Fruit fly (Drosophila melanogaster) whole organism, embryonic: ENCODE measurements around the gene CG13949.

Experiments
- Abd-B ChIP-seq: fragments of 200-800 bp; sonication (Bioruptor generic); optimal IDR thresholded peaks from 2 replicates; lab custom pipeline; 2018; ENCODE audit warnings: missing biosample characterization, mild to moderate bottlenecking, missing genetic modification characterization, moderate library complexity
- C15 ChIP-seq: fragments of 200-800 bp; sonication (Bioruptor generic); IDR thresholded peaks from 3 replicates; pipeline ENCODE4 v1.3.6; 2022; ENCODE audit warnings: missing biosample characterization, missing genetic modification characterization
- CG11695 ChIP-seq: fragments of 200-800 bp; sonication (Bioruptor generic); IDR thresholded peaks from 3 replicates; pipeline ENCODE4 v1.3.6; 2022; ENCODE audit warnings: missing biosample characterization, missing genetic modification characterization
- CG12071 ChIP-seq: fragments of 200-800 bp; sonication (Bioruptor generic); optimal IDR thresholded peaks from 3 replicates; lab custom pipeline; 2018; ENCODE audit warnings: missing biosample characterization, mild to moderate bottlenecking, missing genetic modification characterization
- CG12391 ChIP-seq: fragments of 200-800 bp; sonication (Bioruptor generic); optimal IDR thresholded peaks from 3 replicates; lab custom pipeline; 2018; ENCODE audit warnings: missing biosample characterization, mild to moderate bottlenecking, missing genetic modification characterization, moderate library complexity
- CG13123 ChIP-seq: fragments of 200-800 bp; sonication (Bioruptor generic); optimal IDR thresholded peaks from 2 replicates; lab custom pipeline; 2016; ENCODE audit warnings: missing biosample characterization, missing genetic modification characterization
- CG15011 ChIP-seq: fragments of 200-800 bp; sonication (Bioruptor generic); optimal IDR thresholded peaks from 3 replicates; lab custom pipeline; 2018; ENCODE audit warnings: missing biosample characterization, mild to moderate bottlenecking, missing genetic modification characterization
- CG17385 ChIP-seq: fragments of 200-800 bp; sonication (Bioruptor generic); optimal IDR thresholded peaks from 3 replicates; lab custom pipeline; 2018; ENCODE audit warnings: missing biosample characterization, mild to moderate bottlenecking, missing genetic modification characterization
- CG17612 ChIP-seq: fragments of 200-800 bp; sonication (Bioruptor generic); IDR thresholded peaks from 2 replicates; pipeline ENCODE4 v1.3.6; 2022; ENCODE audit warnings: missing biosample characterization, missing genetic modification characterization
- CG1832 ChIP-seq: fragments of 200-800 bp; sonication (Bioruptor generic); optimal IDR thresholded peaks from 2 replicates; lab custom pipeline; 2017; ENCODE audit warnings: missing biosample characterization, mild to moderate bottlenecking, missing genetic modification characterization, inconsistent platforms
- CG2116 ChIP-seq: fragments of 200-800 bp; sonication (Bioruptor generic); optimal IDR thresholded peaks from 3 replicates; lab custom pipeline; 2018; ENCODE audit warnings: missing biosample characterization, mild to moderate bottlenecking, missing genetic modification characterization
- CG3163 ChIP-seq: fragments of 200-800 bp; sonication (Bioruptor generic); optimal IDR thresholded peaks from 3 replicates; lab custom pipeline; 2016; ENCODE audit warnings: missing biosample characterization, missing genetic modification characterization
- CG3847 ChIP-seq: fragments of 200-800 bp; sonication (Bioruptor generic); IDR thresholded peaks from 2 replicates; pipeline ENCODE4 v1.3.6; 2022; ENCODE audit warnings: missing biosample characterization, missing genetic modification characterization
- CG4617 ChIP-seq: fragments of 200-800 bp; sonication (Bioruptor generic); optimal IDR thresholded peaks from 3 replicates; lab custom pipeline; 2016; ENCODE audit warnings: missing biosample characterization, missing genetic modification characterization, borderline replicate concordance
- CG4707 ChIP-seq: fragments of 200-800 bp; sonication (Bioruptor generic); optimal IDR thresholded peaks from 2 replicates; lab custom pipeline; 2018; ENCODE audit warnings: missing biosample characterization, mild to moderate bottlenecking, missing genetic modification characterization, moderate library complexity
- CG6254 ChIP-seq: fragments of 200-800 bp; sonication (Bioruptor generic); optimal IDR thresholded peaks from 3 replicates; lab custom pipeline; 2017; ENCODE audit warnings: mild to moderate bottlenecking, missing biosample characterization, missing genetic modification reagents, missing genetic modification characterization
- CG6683 ChIP-seq: fragments of 200-800 bp; sonication (Bioruptor generic); optimal IDR thresholded peaks from 2 replicates; lab custom pipeline; 2017; ENCODE audit warnings: missing biosample characterization, mild to moderate bottlenecking, missing genetic modification characterization, missing genetic modification reagents
- CG8924 ChIP-seq: fragments of 200-800 bp; optimal IDR thresholded peaks from 3 replicates; lab custom pipeline; 2019; ENCODE audit warnings: missing biosample characterization, mild to moderate bottlenecking, missing genetic modification characterization, moderate library complexity
- CoRest ChIP-seq: fragments of 200-800 bp; sonication (Bioruptor generic); optimal IDR thresholded peaks from 3 replicates; lab custom pipeline; 2018; ENCODE audit warnings: missing biosample characterization, mild to moderate bottlenecking, missing genetic modification characterization, moderate library complexity
- D19A ChIP-seq: fragments of 200-800 bp; optimal IDR thresholded peaks from 3 replicates; lab custom pipeline; 2019; ENCODE audit warnings: missing biosample characterization, mild to moderate bottlenecking, missing genetic modification characterization, moderate library complexity
- D19B ChIP-seq: fragments of 200-800 bp; sonication (Bioruptor generic); optimal IDR thresholded peaks from 2 replicates; lab custom pipeline; 2017; ENCODE audit warnings: missing biosample characterization, mild to moderate bottlenecking, missing genetic modification characterization
- Dp ChIP-seq: fragments of 200-800 bp; sonication (Bioruptor generic); optimal IDR thresholded peaks from 2 replicates; lab custom pipeline; 2018; ENCODE audit warnings: missing biosample characterization, mild to moderate bottlenecking, missing genetic modification characterization, moderate library complexity
- GATAe ChIP-seq: fragments of 200-800 bp; sonication (Bioruptor generic); conservative IDR thresholded peaks from 2 replicates; pipeline ENCODE4 v1.3.6; 2022; ENCODE audit warnings: missing biosample characterization, missing genetic modification characterization
- H15 ChIP-seq: fragments of 200-800 bp; sonication (Bioruptor generic); IDR thresholded peaks from 3 replicates; pipeline ENCODE4 v1.3.6; 2022; ENCODE audit warnings: missing biosample characterization, missing genetic modification characterization
- HmgZ ChIP-seq: fragments of 200-800 bp; sonication (Bioruptor generic); optimal IDR thresholded peaks from 2 replicates; lab custom pipeline; 2018; ENCODE audit warnings: missing biosample characterization, mild to moderate bottlenecking, missing genetic modification characterization
- Hr78 ChIP-seq, 2 experiments: fragments of 200-800 bp in 1 of 2; fragments of >200 bp in 1 of 2; sonication (Bioruptor generic) in 1 of 2; optimal IDR thresholded peaks; 2 replicates each; lab custom pipeline; 2017 to 2019; ENCODE audit warnings: missing biosample characterization in 2 of 2, missing genetic modification characterization in 2 of 2, mild to moderate bottlenecking in 1 of 2, moderate library complexity in 1 of 2
- Mad ChIP-seq: fragments of 200-800 bp; sonication (Bioruptor generic); optimal IDR thresholded peaks from 2 replicates; lab custom pipeline; 2016; ENCODE audit warnings: missing biosample characterization, missing genetic modification characterization
- Med ChIP-seq: fragments of 200-800 bp; sonication (Bioruptor generic); peaks from one replicate; lab custom pipeline; 2016; ENCODE audit warnings: missing biosample characterization, missing genetic modification characterization, mild to moderate bottlenecking, inconsistent platforms, moderate library complexity
- NFAT ChIP-seq: fragments of 200-800 bp; sonication (Bioruptor generic); IDR thresholded peaks from 2 replicates; pipeline ENCODE4 v1.3.6; 2022; ENCODE audit warnings: missing biosample characterization, missing genetic modification characterization
- Rfx ChIP-seq: fragments of 200-800 bp; sonication (Bioruptor generic); IDR thresholded peaks from 2 replicates; pipeline ENCODE4 v1.3.6; 2022; ENCODE audit warnings: missing biosample characterization, missing genetic modification characterization
- bowl ChIP-seq: fragments of 200-800 bp; sonication (Bioruptor generic); IDR thresholded peaks from 2 replicates; pipeline ENCODE4 v1.3.6; 2022; ENCODE audit warnings: missing biosample characterization, missing genetic modification characterization
- bsh ChIP-seq, 2 experiments: fragments of 200-800 bp; sonication (Bioruptor generic); optimal IDR thresholded peaks; 2 replicates each; lab custom pipeline; 2017 to 2018; ENCODE audit warnings: mild to moderate bottlenecking in 2 of 2, missing biosample characterization in 2 of 2, missing genetic modification characterization in 2 of 2, moderate library complexity in 1 of 2
- cg ChIP-seq: fragments of 200-800 bp; sonication (Bioruptor generic); optimal IDR thresholded peaks from 3 replicates; lab custom pipeline; 2019; ENCODE audit warnings: missing biosample characterization, mild to moderate bottlenecking, missing genetic modification characterization, moderate library complexity
- ci ChIP-seq: fragments of 200-800 bp; sonication (Bioruptor generic); IDR thresholded peaks from 3 replicates; pipeline ENCODE4 v1.3.6; 2022; ENCODE audit warnings: missing biosample characterization, missing genetic modification characterization
- corto ChIP-seq: fragments of 200-800 bp; sonication (Bioruptor generic); optimal IDR thresholded peaks from 2 replicates; lab custom pipeline; 2016; ENCODE audit warnings: missing biosample characterization, mild to moderate bottlenecking, missing genetic modification characterization, moderate library complexity
- dpn ChIP-seq, 2 experiments: fragments of 200-800 bp; sonication (Bioruptor generic); optimal IDR thresholded peaks; 3 replicates each; lab custom pipeline; 2016; ENCODE audit warnings: missing biosample characterization in 2 of 2, missing genetic modification characterization in 2 of 2
- gro ChIP-seq: fragments of 200-800 bp; sonication (Bioruptor generic); optimal IDR thresholded peaks from 2 replicates; lab custom pipeline; 2016; ENCODE audit warnings: missing biosample characterization, missing genetic modification characterization
- her ChIP-seq: fragments of 200-800 bp; sonication (Bioruptor generic); optimal IDR thresholded peaks from 2 replicates; lab custom pipeline; 2016; ENCODE audit warnings: missing biosample characterization, missing genetic modification characterization
- lilli ChIP-seq: fragments of 200-800 bp; sonication (Bioruptor generic); optimal IDR thresholded peaks from 3 replicates; lab custom pipeline; 2016; ENCODE audit warnings: missing biosample characterization, missing genetic modification characterization
- nmo ChIP-seq: fragments of 200-800 bp; sonication (Bioruptor generic); optimal IDR thresholded peaks from 2 replicates; lab custom pipeline; 2018; ENCODE audit warnings: missing biosample characterization, mild to moderate bottlenecking, missing genetic modification characterization, moderate library complexity
- org-1 ChIP-seq: fragments of 200-800 bp; sonication (Bioruptor generic); optimal IDR thresholded peaks from 2 replicates; lab custom pipeline; 2017; ENCODE audit warnings: missing biosample characterization, missing genetic modification characterization
- prd ChIP-seq, 3 experiments: fragments of >200 bp in 2 of 3; fragments of 200-800 bp in 1 of 3; sonication (Bioruptor generic) in 1 of 3; optimal IDR thresholded peaks in 2 of 3; IDR thresholded peaks in 1 of 3; 2 replicates in 2 of 3; 3 replicates in 1 of 3; pipeline versions ENCODE4 v1.3.6 to Lab custom; 2017 to 2022; ENCODE audit warnings: missing biosample characterization in 1 of 3, missing genetic modification characterization in 1 of 3
- pzg ChIP-seq: fragments of 200-800 bp; sonication (Bioruptor generic); optimal IDR thresholded peaks from 3 replicates; lab custom pipeline; 2018; ENCODE audit warnings: missing biosample characterization, mild to moderate bottlenecking, missing genetic modification characterization, moderate library complexity
- schlank ChIP-seq: fragments of 200-800 bp; sonication (Bioruptor generic); optimal IDR thresholded peaks from 2 replicates; lab custom pipeline; 2018; ENCODE audit warnings: missing biosample characterization, mild to moderate bottlenecking, missing genetic modification characterization
- sisA ChIP-seq: fragments of 200-800 bp; sonication (Bioruptor generic); IDR thresholded peaks from 2 replicates; pipeline ENCODE4 v1.3.6; 2022; ENCODE audit warnings: missing biosample characterization, missing genetic modification characterization
- slbo ChIP-seq: fragments of 200-800 bp; sonication (Bioruptor generic); IDR thresholded peaks from 2 replicates; pipeline ENCODE4 v1.3.6; 2022; ENCODE audit warnings: missing biosample characterization, missing genetic modification characterization
- vnd ChIP-seq: fragments of 200-800 bp; sonication (Bioruptor generic); IDR thresholded peaks from 3 replicates; pipeline ENCODE4 v1.3.6; 2022; ENCODE audit warnings: missing biosample characterization, missing genetic modification characterization; ENCODE audit not compliant: partially characterized antibody
- zfh1 ChIP-seq: fragments of 200-800 bp; sonication (Bioruptor generic); IDR thresholded peaks from 3 replicates; pipeline ENCODE4 v1.3.6; 2022; ENCODE audit warnings: missing biosample characterization, missing genetic modification characterization

CG13949 gene

DNA sequence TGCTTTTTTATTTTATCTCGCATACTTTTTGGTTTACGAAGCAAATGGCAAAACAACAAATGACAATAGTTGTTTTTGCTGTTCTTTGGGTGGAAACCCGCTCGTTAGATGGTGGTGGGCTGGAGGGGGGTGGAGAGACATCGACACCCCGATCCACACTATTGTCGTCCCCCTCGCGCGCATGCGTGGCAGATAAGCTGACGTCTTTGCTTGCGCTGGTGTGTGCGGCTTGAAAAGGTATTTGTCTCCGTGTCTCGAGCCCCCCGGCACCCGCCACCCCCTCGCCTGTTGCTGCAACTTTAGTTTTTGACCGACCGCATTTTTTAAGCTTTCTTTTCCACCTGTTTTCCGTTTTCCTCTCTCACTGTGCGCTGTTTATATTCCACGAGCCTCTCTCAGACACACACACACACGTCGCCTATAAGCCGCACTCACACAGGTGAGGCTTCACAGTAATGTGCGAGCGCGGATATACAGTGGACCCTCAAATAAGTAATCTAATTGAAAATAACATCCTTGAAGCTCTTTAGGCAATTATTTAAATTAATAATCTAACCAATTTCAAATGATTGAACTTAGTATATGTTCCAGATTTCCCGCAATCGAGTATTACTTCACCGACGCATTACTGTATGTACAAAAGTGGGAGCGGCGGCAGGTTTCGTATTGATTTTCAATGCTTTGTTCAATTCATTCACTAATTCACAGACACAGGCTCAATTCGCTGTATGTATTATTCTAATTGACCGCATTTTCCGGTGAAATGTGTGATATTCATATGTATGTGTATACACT lies 12.0 kb downstream of the CG13949 start (continued):
- TF ChIP-seq ci (GFP tag; lab: Robert Waterston, UW) (peak; percentile 97), CG17385 (GFP tag; lab: Kevin White, UChicago) (peak; percentile 85), CG6254 (GFP tag; lab: Kevin White, UChicago) (peak; percentile 37), prd (optimal IDR thresholded peaks at IDR 0.05; lab: Kevin White, UChicago) (no peak), prd (GFP tag; IDR thresholded peaks at IDR 0.05; lab: Robert Waterston, UW) (peak; percentile 97), sisA (peak; percentile 95), CG12071 (peak; percentile 89), Rfx (GFP tag; lab: Robert Waterston, UW) (peak; percentile 98), corto (GFP tag; lab: Kevin White, UChicago) (peak; percentile 89), her (peak; percentile 82), cg (peak; percentile 90), Abd-B (GFP tag; lab: Kevin White, UChicago) (peak; percentile 91), CG4617 (GFP tag; lab: Kevin White, UChicago) (peak; percentile 50), NFAT (GFP tag; lab: Robert Waterston, UW) (peak; percentile 97), Med (GFP tag; lab: Kevin White, UChicago) (peak; percentile 99), HmgZ (tag; lab: Kevin White, UChicago) (peak; percentile 94), CG8924 (tag; lab: Kevin White, UChicago) (peak; percentile 93), C15 (peak; percentile 88), H15 (peak; percentile 95), CG3847 (GFP tag; lab: Robert Waterston, UW) (peak; percentile 93), D19A (peak; percentile 80), CG2116 (peak; percentile 37), Hr78 (GFP tag; optimal IDR thresholded peaks at IDR 0.05; lab: Kevin White, UChicago) (peak in 1 of 2 experiments; percentile 59), D19B (GFP tag; lab: Kevin White, UChicago) (peak; percentile 81), vnd (GFP tag; lab: Robert Waterston, UW) (no peak), CG12391 (tag; lab: Kevin White, UChicago) (peak; percentile 93), dpn (GFP tag; optimal IDR thresholded peaks at IDR 0.05; lab: Kevin White, UChicago) (peak; percentile 90 to 93), schlank (tag; lab: Kevin White, UChicago) (peak; percentile 90), CG3163 (GFP tag; lab: Kevin White, UChicago) (peak; percentile 73), CG6683 (peak; percentile 83), nmo (GFP tag; lab: Kevin White, UChicago) (peak; percentile 91), pzg (peak; percentile 14), zfh1 (GFP tag; lab: Robert Waterston, UW) (peak; percentile 96), slbo (GFP tag; lab: Robert Waterston, UW) (peak; percentile 97), CG13123 (peak; percentile 83), bsh (GFP tag; optimal IDR thresholded peaks at IDR 0.05; lab: Kevin White, UChicago) (peak; percentile 71 to 92), CG15011 (peak; percentile 81), GATAe (GFP tag; lab: Robert Waterston, UW) (peak; percentile 59), bowl (GFP tag; lab: Robert Waterston, UW) (peak; percentile 89), CG4707 (GFP tag; lab: Kevin White, UChicago) (peak; percentile 81), lilli (GFP tag; lab: Kevin White, UChicago) (peak; percentile 96), CoRest (tag; lab: Kevin White, UChicago) (peak; percentile 94), org-1 (GFP tag; lab: Kevin White, UChicago) (peak; percentile 89), CG1832 (GFP tag; lab: Kevin White, UChicago) (peak; percentile 81), CG11695 (GFP tag; lab: Robert Waterston, UW) (peak; percentile 92), Mad (GFP tag; lab: Kevin White, UChicago) (peak; percentile 85), gro (peak; percentile 87), CG17612 (peak; percentile 88), Dp (GFP tag; lab: Kevin White, UChicago) (no peak)
